Worm (Caenorhabditis elegans): ENCODE results near the gene tkr-3.
A peak's percentile ranks its signal among the peaks of the same experiment; 100 is the strongest.

tkr-3 gene

DNA sequence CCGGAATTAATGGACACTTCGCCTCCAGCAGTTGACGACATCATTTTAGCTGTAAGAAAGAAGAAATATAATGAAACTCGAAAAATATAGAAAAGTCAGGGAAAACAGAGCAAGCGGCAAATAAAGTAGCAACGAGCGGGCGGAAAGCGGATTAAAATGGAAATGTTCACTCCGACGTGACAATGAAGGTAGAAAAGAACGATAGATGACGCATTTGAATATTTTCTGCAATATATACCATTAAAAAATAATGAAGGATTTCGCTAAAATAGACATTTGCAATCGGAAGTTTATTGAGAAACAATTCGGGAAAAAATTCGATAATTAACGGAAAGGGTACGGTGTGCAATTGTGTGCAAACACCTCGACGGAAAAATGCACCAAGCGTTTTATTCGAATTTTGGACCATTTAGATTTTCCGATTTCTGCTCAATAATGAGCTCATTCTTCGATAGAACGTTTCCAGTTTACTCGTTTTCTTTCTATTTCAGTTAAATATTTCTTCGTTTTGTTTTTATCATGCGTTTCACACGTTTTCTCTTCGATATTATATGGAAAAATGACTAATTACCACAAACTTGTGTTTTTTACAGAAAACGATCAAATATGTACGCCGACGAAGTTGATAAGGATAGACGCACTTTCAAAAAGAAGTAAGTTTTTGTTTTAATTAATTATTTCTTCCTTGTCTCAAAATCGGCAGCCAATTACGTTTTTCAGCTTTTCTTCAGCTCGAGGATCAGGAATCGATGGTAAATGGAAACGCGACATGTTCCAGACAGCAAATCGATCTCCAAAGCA is 30.7 kb downstream of the tkr-3 start, which contains the start of the genes snpn-1 and C02B10.4 (continued):
- TF ChIP-seq nhr-237 (tag; optimal IDR thresholded peaks at IDR 0.05) (no peak), eor-1 (tag; optimal IDR thresholded peaks at IDR 0.05) (no peak), ZK546.5 (tag; optimal IDR thresholded peaks at IDR 0.05) (no peak), skn-1 (tag; optimal IDR thresholded peaks at IDR 0.05) (peak; percentile 33), elt-2 (tag; optimal IDR thresholded peaks at IDR 0.05) (peak; percentile 11), nhr-11 (tag; optimal IDR thresholded peaks at IDR 0.05) (no peak)

DNA sequence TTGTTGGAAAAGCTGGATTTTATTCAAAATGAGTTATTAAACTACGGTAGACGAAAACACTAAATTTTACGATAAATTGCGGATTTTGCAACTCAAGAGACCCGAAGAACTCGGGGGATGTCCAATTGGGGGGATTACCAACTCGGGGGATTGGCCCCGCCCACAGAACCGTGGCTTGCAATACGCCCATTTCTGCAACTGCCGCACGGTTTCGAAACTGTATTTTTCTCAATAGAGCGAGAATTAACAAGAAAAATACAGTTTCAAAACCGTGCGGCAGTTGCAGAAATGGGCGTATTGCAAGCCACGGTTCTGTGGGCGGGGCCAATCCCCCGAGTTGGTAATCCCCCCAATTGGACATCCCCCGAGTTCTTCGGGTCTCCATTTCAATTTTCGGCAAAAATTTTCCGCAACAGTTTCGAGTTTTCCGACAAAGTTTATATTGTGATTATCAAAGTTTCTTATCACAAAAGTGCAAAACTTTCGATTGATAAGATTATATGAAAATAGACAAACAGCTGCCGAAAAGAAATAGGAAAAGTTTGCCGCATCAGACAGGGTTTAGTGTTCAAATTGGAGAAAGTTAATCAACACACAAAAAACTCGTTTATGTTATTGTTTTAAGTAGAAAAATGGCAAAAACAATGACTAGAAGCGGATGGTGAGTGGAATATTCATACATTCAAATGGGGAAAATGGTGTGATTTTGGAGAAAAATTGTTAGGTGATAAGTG is 31.9 kb downstream of the tkr-3 start:
- TF ChIP-seq nhr-25 (tag; optimal IDR thresholded peaks at IDR 0.05) (peak; percentile 35), elt-3 (tag; optimal IDR thresholded peaks at IDR 0.05) (peak in 1 of 3 experiments; percentile 92), nhr-23 (tag; optimal IDR thresholded peaks at IDR 0.05) (peak; percentile 28), nfya-1 (tag; optimal IDR thresholded peaks at IDR 0.05; ENCODE audit: insufficient read depth) (peak; percentile 12), elt-2 (tag; optimal IDR thresholded peaks at IDR 0.05) (peak; percentile 79)

DNA sequence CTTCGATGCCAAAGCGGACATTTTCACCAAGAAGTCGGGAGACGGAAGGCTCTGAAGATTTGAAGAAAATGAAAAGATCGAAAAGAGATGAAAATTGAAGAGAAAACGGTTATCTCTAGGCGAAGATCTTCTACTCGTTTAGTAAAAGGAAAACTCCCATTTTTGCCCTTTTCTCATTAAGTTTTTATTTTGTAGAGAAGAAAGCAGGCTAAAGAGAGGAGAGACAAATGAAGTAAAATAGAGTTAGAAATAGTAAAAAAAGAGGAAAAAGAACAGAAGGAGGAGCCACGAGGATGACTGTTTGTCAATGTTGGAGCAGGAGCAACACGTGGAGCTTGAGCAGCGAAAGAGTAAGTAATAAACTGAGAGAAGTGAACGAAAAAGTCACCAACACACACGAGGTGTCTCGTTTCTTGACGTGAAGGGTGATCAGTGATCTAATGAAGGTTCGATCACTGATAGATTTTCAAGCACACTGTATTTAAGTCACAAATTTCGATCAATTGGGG is 33.0 kb downstream of the tkr-3 start, which contains the start of gene ivd-1:
TSS of gene ivd-1 (minus strand) at position 51 of the 509 bp plus-strand sequence.
- no peak for TF ChIP-seq elt-1 (tag; optimal IDR thresholded peaks at IDR 0.05)
- peak; percentile 75 for TF ChIP-seq elt-2 (tag; optimal IDR thresholded peaks at IDR 0.05)
- TF ChIP-seq ceh-9 (tag; optimal IDR thresholded peaks at IDR 0.05), result no peak
- no peak for TF ChIP-seq nhr-237 (tag; optimal IDR thresholded peaks at IDR 0.05)
- TF ChIP-seq nhr-77 (tag; optimal IDR thresholded peaks at IDR 0.05), result no peak
- no peak for TF ChIP-seq mml-1 (tag; optimal IDR thresholded peaks at IDR 0.05)
- TF ChIP-seq nhr-28 (tag; optimal IDR thresholded peaks at IDR 0.05), result no peak
- TF ChIP-seq lin-15B (tag; optimal IDR thresholded peaks at IDR 0.05), result no peak
- peak; percentile 75 for TF ChIP-seq pha-4 (tag; optimal IDR thresholded peaks at IDR 0.05)
- no peak for TF ChIP-seq jun-1 (tag; optimal IDR thresholded peaks at IDR 0.05)
- no peak for TF ChIP-seq sea-2 (GFP tag; optimal IDR thresholded peaks at IDR 0.05)
- TF ChIP-seq nhr-11 (tag; optimal IDR thresholded peaks at IDR 0.05), result no peak
- TF ChIP-seq mdl-1 (tag; optimal IDR thresholded peaks at IDR 0.05), result peak; percentile 8
- TF ChIP-seq zag-1 (tag; optimal IDR thresholded peaks at IDR 0.05), result no peak
- TF ChIP-seq nhr-12 (tag; optimal IDR thresholded peaks at IDR 0.05), result no peak
- no peak for TF ChIP-seq ama-1 (optimal IDR thresholded peaks at IDR 0.05)
- TF ChIP-seq lsy-12 (tag; optimal IDR thresholded peaks at IDR 0.05), result no peak
- no peak for TF ChIP-seq ZK546.5 (tag; optimal IDR thresholded peaks at IDR 0.05)
- no peak for TF ChIP-seq tbx-2 (tag; optimal IDR thresholded peaks at IDR 0.05)
- no peak for TF ChIP-seq nhr-67 (tag; optimal IDR thresholded peaks at IDR 0.05)
- no peak for TF ChIP-seq unc-62 (GFP tag; optimal IDR thresholded peaks at IDR 0.05)
- no peak for TF ChIP-seq fkh-10 (GFP tag; optimal IDR thresholded peaks at IDR 0.05)
- TF ChIP-seq nhr-25 (tag; optimal IDR thresholded peaks at IDR 0.05), result no peak

DNA sequence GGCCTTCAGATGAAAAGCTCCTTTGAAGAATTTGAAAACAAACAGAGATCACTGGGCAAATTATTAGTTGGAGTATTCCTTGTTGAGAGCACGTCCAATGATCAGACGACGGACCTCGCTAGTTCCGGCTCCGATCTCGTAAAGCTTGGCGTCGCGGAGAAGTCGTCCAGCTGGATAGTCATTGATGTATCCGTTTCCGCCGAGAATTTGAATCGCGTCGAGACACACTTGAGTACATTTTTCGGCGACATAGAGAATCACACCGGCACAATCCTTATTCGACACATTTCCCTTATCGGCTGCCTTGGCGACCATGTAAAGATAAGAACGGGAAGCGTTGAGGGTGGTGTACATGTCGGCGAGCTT is 35.0 kb downstream of the tkr-3 start:
- TF ChIP-seq elt-2 (tag; optimal IDR thresholded peaks at IDR 0.05) (peak; percentile 25), fkh-10 (GFP tag; optimal IDR thresholded peaks at IDR 0.05) (no peak), skn-1 (tag; optimal IDR thresholded peaks at IDR 0.05) (no peak), lin-39 (tag; optimal IDR thresholded peaks at IDR 0.05) (no peak), fkh-2 (tag; optimal IDR thresholded peaks at IDR 0.05) (no peak), nhr-11 (tag; optimal IDR thresholded peaks at IDR 0.05) (no peak)

DNA sequence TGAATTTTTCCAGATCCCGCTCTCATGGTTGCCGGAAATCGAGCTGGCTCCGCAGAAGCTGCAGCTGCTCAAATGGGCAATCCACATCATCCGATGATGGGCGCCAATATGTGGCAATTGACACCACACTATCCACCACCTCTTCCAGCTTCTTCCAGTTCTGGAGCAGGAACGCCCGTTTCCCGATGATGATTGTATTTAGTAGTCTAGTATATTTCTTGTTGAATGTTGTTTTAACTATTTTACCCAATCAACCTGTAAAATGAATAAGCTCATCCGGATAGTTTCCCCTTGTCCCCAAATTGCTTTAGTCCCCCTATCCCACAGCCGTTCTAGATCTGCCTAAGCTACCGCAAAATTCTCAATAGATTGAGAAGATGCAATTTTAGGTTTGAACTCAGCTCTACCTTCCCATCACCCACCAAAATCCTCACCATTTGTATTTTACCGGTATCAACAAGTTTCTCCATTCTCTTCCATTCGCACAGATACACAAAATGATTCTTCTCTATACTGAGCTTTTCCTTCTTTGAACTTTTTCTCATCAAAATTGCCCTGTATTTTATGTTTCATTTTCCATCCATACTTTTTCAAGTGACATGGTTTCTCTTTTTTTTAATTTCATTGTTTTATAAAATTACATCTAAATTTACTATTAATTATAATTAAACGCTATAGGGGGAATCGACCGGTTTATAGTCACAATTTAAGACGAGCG is 35.5 kb downstream of the tkr-3 start:
- TF ChIP-seq nhr-43 (tag; optimal IDR thresholded peaks at IDR 0.05; ENCODE audit: poor library complexity, severe bottlenecking) (no peak), elt-2 (tag; optimal IDR thresholded peaks at IDR 0.05) (peak; percentile 1), R02D3.7 (tag; optimal IDR thresholded peaks at IDR 0.05) (no peak), ztf-11 (tag; optimal IDR thresholded peaks at IDR 0.05) (no peak), skn-1 (tag; optimal IDR thresholded peaks at IDR 0.05) (no peak), nhr-67 (tag; optimal IDR thresholded peaks at IDR 0.05) (no peak), ceh-82 (tag; optimal IDR thresholded peaks at IDR 0.05) (no peak)
